Worm (Caenorhabditis elegans) whole organism, L1 larva: ENCODE results near the gene rpl-36.

Experiments
- C04F5.9 ChIP-seq: sonication (generic microtip); optimal IDR thresholded peaks from 2 replicates; lab custom pipeline; 2016; ENCODE audit warnings: missing genetic modification characterization, missing compliant biosample characterization
- C16A3.4 ChIP-seq: fragments of 150-350 bp; optimal IDR thresholded peaks from 2 replicates; lab custom pipeline; 2014; ENCODE audit warnings: missing biosample characterization, missing genetic modification characterization
- C34B4.2 ChIP-seq: sonication (generic microtip); optimal IDR thresholded peaks from 2 replicates; lab custom pipeline; 2017; ENCODE audit warnings: mild to moderate bottlenecking, missing genetic modification characterization, missing compliant biosample characterization
- Y116A8C.19 ChIP-seq: sonication (generic microtip); optimal IDR thresholded peaks from 2 replicates; lab custom pipeline; 2016; ENCODE audit warnings: missing compliant biosample characterization, missing genetic modification characterization, borderline replicate concordance
- aha-1 ChIP-seq: fragments of 150-350 bp; optimal IDR thresholded peaks from 2 replicates; lab custom pipeline; 2014; ENCODE audit warnings: missing biosample characterization, missing genetic modification characterization
- alr-1 ChIP-seq: fragments of 200-800 bp; sonication (Bioruptor generic); optimal IDR thresholded peaks from 2 replicates; lab custom pipeline; 2018; ENCODE audit warnings: borderline replicate concordance, mild to moderate bottlenecking, missing genetic modification characterization, missing compliant biosample characterization
- ceh-8 ChIP-seq: fragments of 200-800 bp; sonication (Bioruptor generic); optimal IDR thresholded peaks from 2 replicates; lab custom pipeline; 2018; ENCODE audit warnings: mild to moderate bottlenecking, missing genetic modification characterization, moderate library complexity, missing compliant biosample characterization
- ces-1 ChIP-seq: fragments of 150-350 bp; optimal IDR thresholded peaks from 2 replicates; lab custom pipeline; 2014; ENCODE audit warnings: missing biosample characterization, missing genetic modification reagents, missing genetic modification characterization
- dsc-1 ChIP-seq: sonication (generic microtip); optimal IDR thresholded peaks from 2 replicates; lab custom pipeline; 2016; ENCODE audit warnings: mild to moderate bottlenecking, missing genetic modification characterization, missing compliant biosample characterization
- efl-3 ChIP-seq: fragments of 200-800 bp; sonication (Bioruptor generic); optimal IDR thresholded peaks from 2 replicates; lab custom pipeline; 2018; ENCODE audit warnings: mild to moderate bottlenecking, missing genetic modification characterization, missing compliant biosample characterization
- egl-13 ChIP-seq: sonication (generic microtip); optimal IDR thresholded peaks from 2 replicates; lab custom pipeline; 2016; ENCODE audit warnings: missing genotype, missing genetic modification reagents, missing genetic modification characterization, missing compliant biosample characterization
- egl-27 ChIP-seq, 2 experiments: fragments of 150-350 bp in 1 of 2; sonication (generic microtip); optimal IDR thresholded peaks; 3 replicates each; lab custom pipeline; 2017 to 2018; ENCODE audit warnings: missing biosample characterization in 2 of 2, missing genetic modification characterization in 2 of 2, missing genetic modification reagents in 2 of 2
- elt-2 ChIP-seq: sonication (generic microtip); optimal IDR thresholded peaks from 2 replicates; lab custom pipeline; 2016; ENCODE audit warnings: missing genetic modification characterization, mild to moderate bottlenecking, inconsistent platforms, missing compliant biosample characterization, missing genetic modification reagents
- fkh-10 ChIP-seq: sonication (generic microtip); optimal IDR thresholded peaks from 2 replicates; lab custom pipeline; 2017; ENCODE audit warnings: missing biosample characterization, missing genetic modification reagents, missing genetic modification characterization
- fos-1 ChIP-seq: fragments of 150-350 bp; optimal IDR thresholded peaks from 2 replicates; lab custom pipeline; 2014; ENCODE audit warnings: missing biosample characterization, missing genetic modification characterization
- grh-1 ChIP-seq: fragments of 200-800 bp; sonication (Bioruptor generic); IDR thresholded peaks from 2 replicates; pipeline ENCODE4 v1.3.6; 2022; ENCODE audit warnings: missing genetic modification reagents, missing genetic modification characterization, missing compliant biosample characterization
- hlh-17 ChIP-seq: fragments of 200-800 bp; sonication (Bioruptor generic); optimal IDR thresholded peaks from 2 replicates; lab custom pipeline; 2018; ENCODE audit warnings: missing genetic modification characterization, mild to moderate bottlenecking, missing compliant biosample characterization, moderate library complexity, borderline replicate concordance
- hlh-4 ChIP-seq: sonication (generic microtip); optimal IDR thresholded peaks from 2 replicates; lab custom pipeline; 2016; ENCODE audit warnings: mild to moderate bottlenecking, missing genetic modification characterization, missing compliant biosample characterization
- hpl-2 ChIP-seq: fragments of 150-350 bp; optimal IDR thresholded peaks from 2 replicates; lab custom pipeline; 2014; ENCODE audit warnings: missing biosample characterization, missing genetic modification reagents, missing genetic modification characterization
- irx-1 ChIP-seq: sonication (generic microtip); optimal IDR thresholded peaks from 2 replicates; lab custom pipeline; 2016; ENCODE audit warnings: missing genetic modification characterization, missing compliant biosample characterization
- jun-1 ChIP-seq: fragments of 150-350 bp; optimal IDR thresholded peaks from 2 replicates; lab custom pipeline; 2014; ENCODE audit warnings: missing biosample characterization, missing genetic modification reagents, missing genetic modification characterization
- lin-13 ChIP-seq: fragments of 150-350 bp; optimal IDR thresholded peaks from 2 replicates; lab custom pipeline; 2014; ENCODE audit warnings: missing biosample characterization, missing genetic modification reagents, missing genetic modification characterization
- lin-15B ChIP-seq: fragments of 150-350 bp; sonication (generic microtip); optimal IDR thresholded peaks from 3 replicates; lab custom pipeline; 2014; ENCODE audit warnings: missing biosample characterization, missing genetic modification characterization
- lin-39 ChIP-seq: fragments of 150-350 bp; optimal IDR thresholded peaks from 2 replicates; lab custom pipeline; 2014; ENCODE audit warnings: missing biosample characterization, missing genetic modification reagents, missing genetic modification characterization
- lsy-2 ChIP-seq, 2 experiments: fragments of 150-350 bp; optimal IDR thresholded peaks; 2 replicates each; lab custom pipeline; 2014; ENCODE audit warnings: missing biosample characterization in 2 of 2, missing genetic modification characterization in 2 of 2
- mdl-1 ChIP-seq, 2 experiments: fragments of 150-350 bp; optimal IDR thresholded peaks; 2 replicates each; lab custom pipeline; 2014 to 2017; ENCODE audit warnings: missing biosample characterization in 2 of 2, missing genetic modification characterization in 2 of 2, inconsistent platforms in 1 of 2
- mef-2 ChIP-seq: fragments of 150-350 bp; optimal IDR thresholded peaks from 2 replicates; lab custom pipeline; 2014; ENCODE audit warnings: missing biosample characterization, missing genetic modification characterization
- nhr-11 ChIP-seq: fragments of 150-350 bp; optimal IDR thresholded peaks from 2 replicates; lab custom pipeline; 2014; ENCODE audit warnings: missing biosample characterization, missing genetic modification characterization
- nhr-12 ChIP-seq: sonication (generic microtip); optimal IDR thresholded peaks from 2 replicates; lab custom pipeline; 2017; ENCODE audit warnings: missing biosample characterization, missing genetic modification characterization
- nhr-19 ChIP-seq: fragments of 200-800 bp; sonication (Bioruptor generic); conservative IDR thresholded peaks from 2 replicates; pipeline ENCODE4 v1.3.6; 2022; ENCODE audit warnings: missing genetic modification characterization, missing compliant biosample characterization
- nhr-20 ChIP-seq: sonication (generic microtip); optimal IDR thresholded peaks from 2 replicates; lab custom pipeline; 2016; ENCODE audit warnings: mild to moderate bottlenecking, missing genetic modification characterization, missing compliant biosample characterization
- nhr-76 ChIP-seq: sonication (generic microtip); optimal IDR thresholded peaks from 2 replicates; lab custom pipeline; 2017; ENCODE audit warnings: missing biosample characterization, missing genetic modification characterization
- nhr-77 ChIP-seq: fragments of 150-350 bp; optimal IDR thresholded peaks from 2 replicates; lab custom pipeline; 2014; ENCODE audit warnings: missing biosample characterization, missing genetic modification characterization
- nhr-84 ChIP-seq: sonication (generic microtip); optimal IDR thresholded peaks from 2 replicates; lab custom pipeline; 2017; ENCODE audit warnings: missing biosample characterization, missing genetic modification characterization
- nhr-85 ChIP-seq: sonication (generic microtip); peaks from one replicate; lab custom pipeline; 2016; ENCODE audit warnings: missing genetic modification characterization, inconsistent platforms, missing compliant biosample characterization
- nhr-90 ChIP-seq: sonication (generic microtip); optimal IDR thresholded peaks from 2 replicates; lab custom pipeline; 2016; ENCODE audit warnings: mild to moderate bottlenecking, missing genetic modification characterization, missing compliant biosample characterization; ENCODE audit not compliant: poor library complexity
- pag-3 ChIP-seq: sonication (generic microtip); optimal IDR thresholded peaks from 2 replicates; lab custom pipeline; 2017; ENCODE audit warnings: missing genetic modification characterization, mild to moderate bottlenecking, missing compliant biosample characterization, antibody characterized with exemption, borderline replicate concordance; ENCODE audit not compliant: insufficient read depth
- pqm-1 ChIP-seq: sonication (generic microtip); optimal IDR thresholded peaks from 3 replicates; lab custom pipeline; 2017; ENCODE audit warnings: missing biosample characterization, missing genetic modification characterization
- skn-1 ChIP-seq: fragments of 150-350 bp; optimal IDR thresholded peaks from 2 replicates; lab custom pipeline; 2014; ENCODE audit warnings: missing biosample characterization, missing genetic modification characterization
- snpc-4 ChIP-seq: fragments of 150-350 bp; optimal IDR thresholded peaks from 2 replicates; lab custom pipeline; 2014; ENCODE audit warnings: missing biosample characterization, missing genetic modification characterization
- snu-23 ChIP-seq: sonication (generic microtip); optimal IDR thresholded peaks from 2 replicates; lab custom pipeline; 2016; ENCODE audit warnings: missing genetic modification characterization, missing compliant biosample characterization
- sox-4 ChIP-seq: sonication (generic microtip); optimal IDR thresholded peaks from 2 replicates; lab custom pipeline; 2016; ENCODE audit warnings: missing genetic modification characterization, missing compliant biosample characterization
- tbx-2 ChIP-seq: sonication (generic microtip); optimal IDR thresholded peaks from 2 replicates; lab custom pipeline; 2016; ENCODE audit warnings: missing genetic modification characterization, missing compliant biosample characterization
- tlp-1 ChIP-seq: fragments of 150-350 bp; optimal IDR thresholded peaks from 2 replicates; lab custom pipeline; 2014; ENCODE audit warnings: missing biosample characterization, missing genetic modification characterization
- unc-30 ChIP-seq: sonication (generic microtip); optimal IDR thresholded peaks from 2 replicates; lab custom pipeline; 2017; ENCODE audit warnings: missing biosample characterization, missing genetic modification characterization
- unc-62 ChIP-seq: fragments of 150-350 bp; optimal IDR thresholded peaks from 2 replicates; lab custom pipeline; 2014; ENCODE audit warnings: missing biosample characterization, missing genetic modification reagents, missing genetic modification characterization
- unc-86 ChIP-seq: sonication (generic microtip); optimal IDR thresholded peaks from 2 replicates; lab custom pipeline; 2016; ENCODE audit warnings: missing genetic modification characterization, missing compliant biosample characterization
- xbp-1 ChIP-seq: sonication (generic microtip); optimal IDR thresholded peaks from 2 replicates; lab custom pipeline; 2016; ENCODE audit warnings: missing genetic modification characterization, missing compliant biosample characterization
- zag-1 ChIP-seq: fragments of 150-350 bp; optimal IDR thresholded peaks from 2 replicates; lab custom pipeline; 2014; ENCODE audit warnings: missing biosample characterization, missing genetic modification characterization
- zip-4 ChIP-seq: fragments of 200-800 bp; sonication (Bioruptor generic); optimal IDR thresholded peaks from 2 replicates; lab custom pipeline; 2018; ENCODE audit warnings: mild to moderate bottlenecking, missing genetic modification characterization, moderate library complexity, missing compliant biosample characterization
- ztf-11 ChIP-seq, 2 experiments: sonication (generic microtip); optimal IDR thresholded peaks; 2 replicates each; lab custom pipeline; 2016 to 2017; ENCODE audit warnings: missing genetic modification characterization in 2 of 2, missing biosample characterization in 1 of 2, missing compliant biosample characterization in 1 of 2
- ztf-4 ChIP-seq: fragments of 150-350 bp; optimal IDR thresholded peaks from 2 replicates; lab custom pipeline; 2014; ENCODE audit warnings: missing biosample characterization, missing genetic modification characterization

The rpl-36 gene

ce11 chrIII:7166664-7167567 is 13.1 kb upstream of the rpl-36 start:
- TF ChIP-seq hlh-17 (GFP tag; lab: Kevin White, UChicago) (no peak), ztf-11 (tag; optimal IDR thresholded peaks at IDR 0.05; lab: Kevin White, UChicago) (no peak), lin-15B (no peak), nhr-20 (no peak), egl-27 (tag; optimal IDR thresholded peaks at IDR 0.05; lab: Kevin White, UChicago) (peak in 1 of 2 experiments; percentile 46), ceh-8 (GFP tag; lab: Kevin White, UChicago) (no peak), egl-13 (tag; lab: Kevin White, UChicago) (no peak), nhr-76 (no peak), snpc-4 (tag; lab: Kevin White, UChicago) (peak; percentile 14), pag-3 (tag; lab: Kevin White, UChicago) (no peak), Y116A8C.19 (tag; lab: Kevin White, UChicago) (no peak), lsy-2 (tag; optimal IDR thresholded peaks at IDR 0.05; lab: Kevin White, UChicago) (peak; percentile 12 to 63), unc-30 (tag; lab: Kevin White, UChicago) (no peak), jun-1 (tag; lab: Kevin White, UChicago) (no peak), lin-13 (GFP tag; lab: Kevin White, UChicago) (no peak), sox-4 (tag; lab: Kevin White, UChicago) (no peak), mdl-1 (tag; optimal IDR thresholded peaks at IDR 0.05; lab: Kevin White, UChicago) (peak in 1 of 2 experiments; percentile 40), elt-2 (peak; percentile 12), dsc-1 (tag; lab: Kevin White, UChicago) (no peak), fkh-10 (GFP tag; lab: Kevin White, UChicago) (no peak), ces-1 (no peak), fos-1 (tag; lab: Kevin White, UChicago) (no peak), grh-1 (GFP tag; lab: Robert Waterston, UW) (no peak), aha-1 (no peak), unc-62 (GFP tag; lab: Kevin White, UChicago) (no peak), nhr-85 (tag; lab: Kevin White, UChicago) (peak; percentile 30), hlh-4 (tag; lab: Kevin White, UChicago) (no peak), unc-86 (tag; lab: Kevin White, UChicago) (peak; percentile 14), xbp-1 (tag; lab: Kevin White, UChicago) (peak; percentile 24), nhr-12 (tag; lab: Kevin White, UChicago) (no peak), ztf-4 (no peak), irx-1 (tag; lab: Kevin White, UChicago) (no peak), tlp-1 (tag; lab: Kevin White, UChicago) (no peak), C16A3.4 (no peak), C04F5.9 (tag; lab: Kevin White, UChicago) (no peak), nhr-84 (tag; lab: Kevin White, UChicago) (no peak), lin-39 (tag; lab: Kevin White, UChicago) (no peak), tbx-2 (tag; lab: Kevin White, UChicago) (peak; percentile 36), mef-2 (no peak), alr-1 (no peak), pqm-1 (tag; lab: Kevin White, UChicago) (no peak), efl-3 (GFP tag; lab: Kevin White, UChicago) (no peak), zip-4 (GFP tag; lab: Kevin White, UChicago) (no peak), snu-23 (GFP tag; lab: Kevin White, UChicago) (peak; percentile 51), nhr-19 (GFP tag; lab: Robert Waterston, UW) (no peak), C34B4.2 (tag; lab: Kevin White, UChicago) (no peak), nhr-77 (tag; lab: Kevin White, UChicago) (peak; percentile 45), nhr-90 (tag; lab: Kevin White, UChicago) (no peak), zag-1 (tag; lab: Kevin White, UChicago) (no peak), hpl-2 (GFP tag; lab: Kevin White, UChicago) (no peak), skn-1 (tag; lab: Kevin White, UChicago) (peak; percentile 51), nhr-11 (no peak)
